Worm (Caenorhabditis elegans) whole organism, young adult: ENCODE measurements around the gene F38A5.22.

Experiments
- F49E8.2 ChIP-seq: sonication (generic microtip); optimal IDR thresholded peaks from 3 replicates; lab custom pipeline; 2017; ENCODE audit warnings: missing genetic modification characterization, mild to moderate bottlenecking, missing compliant biosample characterization, antibody characterized with exemption, moderate library complexity; ENCODE audit not compliant: insufficient read depth
- Y67H2A.10 ChIP-seq: fragments of 200-800 bp; sonication (Bioruptor generic); conservative IDR thresholded peaks from 2 replicates; pipeline ENCODE4 v1.3.6; 2022; ENCODE audit warnings: missing genetic modification reagents, missing genetic modification characterization, missing compliant biosample characterization
- ama-1 ChIP-seq, 3 experiments: fragments of 150-350 bp in 1 of 3; sonication (generic microtip) in 2 of 3; optimal IDR thresholded peaks; 2 replicates each; lab custom pipeline; 2014 to 2018; ENCODE audit warnings: missing biosample characterization in 2 of 3, missing genetic modification characterization in 2 of 3, missing genetic modification reagents in 2 of 3
- bed-2 ChIP-seq: fragments of 200-800 bp; sonication (Bioruptor generic); IDR thresholded peaks from 2 replicates; pipeline ENCODE4 v1.3.6; 2022; ENCODE audit warnings: missing genetic modification reagents, missing genetic modification characterization, missing compliant biosample characterization
- ceh-27 ChIP-seq: fragments of 200-800 bp; sonication (Bioruptor generic); optimal IDR thresholded peaks from 2 replicates; lab custom pipeline; 2018; ENCODE audit warnings: mild to moderate bottlenecking, missing genetic modification characterization, moderate library complexity, missing compliant biosample characterization
- dpff-1 ChIP-seq: sonication (generic microtip); optimal IDR thresholded peaks from 2 replicates; lab custom pipeline; 2017; ENCODE audit warnings: mild to moderate bottlenecking, missing genetic modification characterization, missing compliant biosample characterization
- madf-3 ChIP-seq: fragments of 200-800 bp; sonication (Bioruptor generic); IDR thresholded peaks from 2 replicates; pipeline ENCODE4 v1.3.6; 2022; ENCODE audit warnings: missing genetic modification reagents, missing genetic modification characterization, missing compliant biosample characterization
- unc-62 ChIP-seq: fragments of 150-350 bp; optimal IDR thresholded peaks from 2 replicates; lab custom pipeline; 2014; ENCODE audit warnings: missing biosample characterization, missing genetic modification reagents, missing genetic modification characterization

ce11 chrIV:6552036-6552435, 43.7 kb downstream of the F38A5.22 start:
- TF ChIP-seq dpff-1 (tag; lab: Kevin White, UChicago), result no peak
- no peak for TF ChIP-seq ama-1 (optimal IDR thresholded peaks at IDR 0.05; lab: Kevin White, UChicago)
- TF ChIP-seq ama-1 (GFP tag; optimal IDR thresholded peaks at IDR 0.05; lab: Kevin White, UChicago), result no peak
- no peak for TF ChIP-seq ceh-27 (GFP tag; lab: Kevin White, UChicago)
- no peak for TF ChIP-seq Y67H2A.10
- no peak for TF ChIP-seq madf-3
- TF ChIP-seq unc-62 (GFP tag; lab: Kevin White, UChicago), result no peak
- no peak for TF ChIP-seq F49E8.2 (tag; lab: Kevin White, UChicago)
- no peak for TF ChIP-seq bed-2 (GFP tag; lab: Robert Waterston, UW)
